Fruit fly (Drosophila melanogaster) whole organism, prepupa: ENCODE results near the gene slf.

ENCODE experiments used
- CG10631 ChIP-seq: fragments of 200-800 bp; sonication (Bioruptor generic); optimal IDR thresholded peaks from 2 replicates; lab custom pipeline; 2016; ENCODE audit warnings: missing biosample characterization, missing genetic modification characterization
- CG11902 ChIP-seq: fragments of 200-800 bp; sonication (Bioruptor generic); optimal IDR thresholded peaks from 3 replicates; lab custom pipeline; 2016; ENCODE audit warnings: missing biosample characterization, missing genetic modification characterization
- CG15336 ChIP-seq: fragments of 200-800 bp; sonication (Bioruptor generic); IDR thresholded peaks from 2 replicates; pipeline ENCODE4 v1.3.6; 2022; ENCODE audit warnings: missing biosample characterization, missing genetic modification characterization
- CG1621 ChIP-seq: fragments of 200-800 bp; sonication (Bioruptor generic); optimal IDR thresholded peaks from 3 replicates; lab custom pipeline; 2018; ENCODE audit warnings: missing biosample characterization, mild to moderate bottlenecking, missing genetic modification characterization
- CG3032 ChIP-seq: fragments of 200-800 bp; optimal IDR thresholded peaks from 2 replicates; lab custom pipeline; 2019; ENCODE audit warnings: missing biosample characterization, mild to moderate bottlenecking, missing genetic modification characterization, moderate library complexity
- CG34406 ChIP-seq: fragments of 200-800 bp; sonication (Bioruptor generic); optimal IDR thresholded peaks from 3 replicates; lab custom pipeline; 2016; ENCODE audit warnings: missing biosample characterization, missing genetic modification characterization
- CG3919 ChIP-seq: fragments of 200-800 bp; sonication (Bioruptor generic); optimal IDR thresholded peaks from 3 replicates; lab custom pipeline; 2016; ENCODE audit warnings: missing biosample characterization, missing genetic modification characterization
- CG6163 ChIP-seq: fragments of 200-800 bp; sonication (Bioruptor generic); IDR thresholded peaks from 3 replicates; pipeline ENCODE4 v1.3.6; 2022; ENCODE audit warnings: missing biosample characterization, missing genetic modification characterization
- CG6276 ChIP-seq: fragments of 200-800 bp; sonication (Bioruptor generic); optimal IDR thresholded peaks from 2 replicates; lab custom pipeline; 2017; ENCODE audit warnings: missing biosample characterization, mild to moderate bottlenecking, missing genetic modification characterization
- CG6854 ChIP-seq: fragments of 200-800 bp; sonication (Bioruptor generic); optimal IDR thresholded peaks from 2 replicates; lab custom pipeline; 2017; ENCODE audit warnings: missing biosample characterization, mild to moderate bottlenecking, missing genetic modification characterization
- CG7368 ChIP-seq: fragments of 200-800 bp; sonication (Bioruptor generic); optimal IDR thresholded peaks from 3 replicates; lab custom pipeline; 2016; ENCODE audit warnings: missing biosample characterization, missing genetic modification characterization
- CG9139 ChIP-seq: fragments of 200-800 bp; sonication (Bioruptor generic); optimal IDR thresholded peaks from 3 replicates; lab custom pipeline; 2017; ENCODE audit warnings: missing biosample characterization, mild to moderate bottlenecking, missing genetic modification characterization
- Eip75B ChIP-seq: fragments of 200-800 bp; sonication (Bioruptor generic); optimal IDR thresholded peaks from 3 replicates; lab custom pipeline; 2016; ENCODE audit warnings: missing biosample characterization, missing genetic modification characterization
- Eip78C ChIP-seq: fragments of 200-800 bp; sonication (Bioruptor generic); peaks from one replicate; lab custom pipeline; 2016; ENCODE audit warnings: missing biosample characterization, missing genetic modification characterization
- Ets21C ChIP-seq: fragments of 200-800 bp; sonication (Bioruptor generic); optimal IDR thresholded peaks from 3 replicates; lab custom pipeline; 2016; ENCODE audit warnings: missing biosample characterization, missing genetic modification characterization
- Ets96B ChIP-seq: fragments of 200-800 bp; optimal IDR thresholded peaks from 2 replicates; lab custom pipeline; 2019; ENCODE audit warnings: missing biosample characterization, mild to moderate bottlenecking, missing genetic modification characterization, moderate library complexity
- Gug ChIP-seq: fragments of 200-800 bp; sonication (Bioruptor generic); IDR thresholded peaks from 2 replicates; pipeline ENCODE4 v1.3.6; 2022; ENCODE audit warnings: missing biosample characterization, missing genetic modification characterization
- Hr38 ChIP-seq: sonication (Bioruptor generic); optimal IDR thresholded peaks from 2 replicates; lab custom pipeline; 2016; ENCODE audit warnings: missing biosample characterization, missing genetic modification characterization
- Hr4 ChIP-seq: fragments of 200-800 bp; sonication (Bioruptor generic); optimal IDR thresholded peaks from 3 replicates; lab custom pipeline; 2016; ENCODE audit warnings: missing biosample characterization, missing genetic modification characterization
- Lpt ChIP-seq: fragments of 200-800 bp; sonication (Bioruptor generic); optimal IDR thresholded peaks from 3 replicates; lab custom pipeline; 2016; ENCODE audit warnings: missing biosample characterization, missing genetic modification characterization
- OdsH ChIP-seq: fragments of 200-800 bp; sonication (Bioruptor generic); optimal IDR thresholded peaks from 3 replicates; lab custom pipeline; 2016; ENCODE audit warnings: missing biosample characterization, missing genetic modification characterization
- Smox ChIP-seq: fragments of 200-800 bp; sonication (Bioruptor generic); optimal IDR thresholded peaks from 3 replicates; lab custom pipeline; 2016; ENCODE audit warnings: missing biosample characterization, missing genetic modification characterization
- Sox15 ChIP-seq: fragments of 200-800 bp; sonication (Bioruptor generic); optimal IDR thresholded peaks from 3 replicates; lab custom pipeline; 2016; ENCODE audit warnings: missing biosample characterization, missing genetic modification characterization
- acj6 ChIP-seq: fragments of 200-800 bp; sonication (Bioruptor generic); optimal IDR thresholded peaks from 3 replicates; lab custom pipeline; 2016; ENCODE audit warnings: missing biosample characterization, missing genetic modification characterization
- eg ChIP-seq: fragments of 200-800 bp; sonication (Bioruptor generic); IDR thresholded peaks from 3 replicates; pipeline ENCODE4 v1.3.6; 2022; ENCODE audit warnings: missing biosample characterization, missing genetic modification characterization
- esn ChIP-seq: fragments of 200-800 bp; sonication (Bioruptor generic); optimal IDR thresholded peaks from 2 replicates; lab custom pipeline; 2016; ENCODE audit warnings: missing biosample characterization, mild to moderate bottlenecking, missing genetic modification characterization, moderate library complexity
- fd59A ChIP-seq: fragments of 200-800 bp; sonication (Bioruptor generic); optimal IDR thresholded peaks from 2 replicates; lab custom pipeline; 2017; ENCODE audit warnings: missing biosample characterization, mild to moderate bottlenecking, missing genetic modification characterization, missing genetic modification reagents
- fd85E ChIP-seq: fragments of 200-800 bp; sonication (Bioruptor generic); optimal IDR thresholded peaks from 3 replicates; lab custom pipeline; 2016; ENCODE audit warnings: missing biosample characterization, missing genetic modification characterization
- fkh ChIP-seq: fragments of 200-800 bp; sonication (Bioruptor generic); optimal IDR thresholded peaks from 3 replicates; lab custom pipeline; 2017; ENCODE audit warnings: missing biosample characterization, mild to moderate bottlenecking, missing genetic modification characterization, moderate library complexity
- lz ChIP-seq: fragments of 200-800 bp; sonication (Bioruptor generic); optimal IDR thresholded peaks from 3 replicates; lab custom pipeline; 2016; ENCODE audit warnings: missing biosample characterization, missing genetic modification characterization
- pdm3 ChIP-seq: fragments of 200-800 bp; sonication (Bioruptor generic); optimal IDR thresholded peaks from 3 replicates; lab custom pipeline; 2016; ENCODE audit warnings: missing biosample characterization, missing genetic modification characterization
- salr ChIP-seq, 2 experiments: fragments of 200-800 bp; sonication (Bioruptor generic); optimal IDR thresholded peaks; 3 replicates each; lab custom pipeline; 2016 to 2018; ENCODE audit warnings: missing biosample characterization in 2 of 2, missing genetic modification characterization in 2 of 2, mild to moderate bottlenecking in 1 of 2
- svp ChIP-seq: fragments of 200-800 bp; sonication (Bioruptor generic); peaks from one replicate; lab custom pipeline; 2016; ENCODE audit warnings: missing biosample characterization, missing genetic modification characterization
- topi ChIP-seq: fragments of 200-800 bp; sonication (Bioruptor generic); optimal IDR thresholded peaks from 3 replicates; lab custom pipeline; 2016; ENCODE audit warnings: missing biosample characterization, missing genetic modification characterization

The slf gene

dm6 chr2L:4837772-4838397 is 36.2 kb upstream of the slf start, which contains the start of the genes tank and CG12194 (continued):
- peak; percentile 100 for TF ChIP-seq CG6163 (GFP tag; lab: Robert Waterston, UW)
- TF ChIP-seq Sox15 (GFP tag; lab: Kevin White, UChicago): peak; percentile 98
- peak; percentile 97 for TF ChIP-seq fd85E (GFP tag; lab: Kevin White, UChicago)
- peak; percentile 99 for TF ChIP-seq Ets96B
- peak; percentile 99 for TF ChIP-seq Lpt (GFP tag; lab: Kevin White, UChicago)
- peak; percentile 100 for TF ChIP-seq CG3919 (GFP tag; lab: Kevin White, UChicago)
- TF ChIP-seq salr (GFP tag; optimal IDR thresholded peaks at IDR 0.05; lab: Kevin White, UChicago): peak; percentile 98 to 99
- peak; percentile 100 for TF ChIP-seq Eip78C
- peak; percentile 98 for TF ChIP-seq fd59A (GFP tag; lab: Kevin White, UChicago)
- peak; percentile 99 for TF ChIP-seq CG10631
- peak; percentile 95 for TF ChIP-seq Hr38 (GFP tag; lab: Kevin White, UChicago)
- TF ChIP-seq CG34406 (GFP tag; lab: Kevin White, UChicago): peak; percentile 98
- peak; percentile 98 for TF ChIP-seq CG11902 (GFP tag; lab: Kevin White, UChicago)
- TF ChIP-seq CG1621 (tag; lab: Kevin White, UChicago): peak; percentile 99
- TF ChIP-seq Eip75B: peak; percentile 99

dm6 chr2L:4836193-4836592 is 34.5 kb upstream of the slf start:
- TF ChIP-seq CG6163 (GFP tag; lab: Robert Waterston, UW) (no peak), lz (GFP tag; lab: Kevin White, UChicago) (no peak), OdsH (GFP tag; lab: Kevin White, UChicago) (no peak), fkh (GFP tag; lab: Kevin White, UChicago) (no peak), Hr4 (peak; percentile 12), CG15336 (GFP tag; lab: Robert Waterston, UW) (peak; percentile 35; the same call in 1 of the 2 replicates), CG7368 (GFP tag; lab: Kevin White, UChicago) (no peak), Eip78C (peak; percentile 30), eg (GFP tag; lab: Robert Waterston, UW) (0 out of 3 replicates have a peak, but pooled peaks have one; percentile 62), topi (no peak)

dm6 chr2L:4835091-4835689 is 33.5 kb upstream of the slf start, which contains the start of gene Ir25a:
Gene Ir25a, minus strand, starts transcription at chr2L:4835300.
- TF ChIP-seq Eip78C (peak; percentile 6), Gug (no peak), svp (GFP tag; lab: Kevin White, UChicago) (no peak), CG6276 (GFP tag; lab: Kevin White, UChicago) (no peak), Ets21C (GFP tag; lab: Kevin White, UChicago) (no peak), CG9139 (GFP tag; lab: Kevin White, UChicago) (no peak), salr (GFP tag; optimal IDR thresholded peaks at IDR 0.05; lab: Kevin White, UChicago) (no peak), Smox (no peak)

dm6 chr2L:4830490-4830889 is 28.8 kb upstream of the slf start, which contains the start of gene Fnta:
Gene Fnta, minus strand, starts transcription at chr2L:4830693.
- TF ChIP-seq Gug: no peak
- TF ChIP-seq lz (GFP tag; lab: Kevin White, UChicago): no peak
- peak; percentile 4 for TF ChIP-seq CG3032 (tag; lab: Kevin White, UChicago)
- peak; percentile 31 for TF ChIP-seq CG6854 (GFP tag; lab: Kevin White, UChicago)
- no peak for TF ChIP-seq pdm3 (GFP tag; lab: Kevin White, UChicago)
- TF ChIP-seq, all 60 proteins: peak for 2

- peak; percentile 18 for TF ChIP-seq esn (GFP tag; lab: Kevin White, UChicago)
- TF ChIP-seq fkh (GFP tag; lab: Kevin White, UChicago): peak; percentile 91
- TF ChIP-seq fd59A (GFP tag; lab: Kevin White, UChicago): no peak
- TF ChIP-seq acj6 (GFP tag; lab: Kevin White, UChicago): no peak
- peak; percentile 67 for TF ChIP-seq Eip78C
- TF ChIP-seq lz (GFP tag; lab: Kevin White, UChicago): no peak
- TF ChIP-seq CG11902 (GFP tag; lab: Kevin White, UChicago): no peak
- TF ChIP-seq CG7368 (GFP tag; lab: Kevin White, UChicago): no peak
- TF ChIP-seq, all 60 proteins: peak for 3
Measured at dm6 chr2L:4829040-4829439, 27.3 kb upstream of the slf start.
